Fruit fly (Drosophila melanogaster) whole organism, prepupa: ENCODE data around the gene Ilp1.

ENCODE experiments used
- Blimp-1 ChIP-seq: fragments of 200-800 bp; sonication (Bioruptor generic); optimal IDR thresholded peaks from 3 replicates; lab custom pipeline; 2017; ENCODE audit warnings: missing biosample characterization, missing genetic modification characterization, mild to moderate bottlenecking, moderate library complexity, missing genetic modification reagents
- CG10631 ChIP-seq: fragments of 200-800 bp; sonication (Bioruptor generic); optimal IDR thresholded peaks from 2 replicates; lab custom pipeline; 2016; ENCODE audit warnings: missing biosample characterization, missing genetic modification characterization
- CG10669 ChIP-seq: fragments of 200-800 bp; sonication (Bioruptor generic); optimal IDR thresholded peaks from 3 replicates; lab custom pipeline; 2018; ENCODE audit warnings: missing biosample characterization, mild to moderate bottlenecking, missing genetic modification characterization, moderate library complexity
- CG11294 ChIP-seq: fragments of 200-800 bp; sonication (Bioruptor generic); IDR thresholded peaks from 2 replicates; pipeline ENCODE4 v1.3.6; 2022; ENCODE audit warnings: missing biosample characterization, missing genetic modification characterization
- CG11902 ChIP-seq: fragments of 200-800 bp; sonication (Bioruptor generic); optimal IDR thresholded peaks from 3 replicates; lab custom pipeline; 2016; ENCODE audit warnings: missing biosample characterization, missing genetic modification characterization
- CG15336 ChIP-seq: fragments of 200-800 bp; sonication (Bioruptor generic); IDR thresholded peaks from 2 replicates; pipeline ENCODE4 v1.3.6; 2022; ENCODE audit warnings: missing biosample characterization, missing genetic modification characterization
- CG16779 ChIP-seq: fragments of 200-800 bp; sonication (Bioruptor generic); optimal IDR thresholded peaks from 3 replicates; lab custom pipeline; 2017; ENCODE audit warnings: missing biosample characterization, mild to moderate bottlenecking, missing genetic modification characterization
- CG3032 ChIP-seq: fragments of 200-800 bp; optimal IDR thresholded peaks from 2 replicates; lab custom pipeline; 2019; ENCODE audit warnings: missing biosample characterization, mild to moderate bottlenecking, missing genetic modification characterization, moderate library complexity
- CG31627 ChIP-seq: fragments of 200-800 bp; sonication (Bioruptor generic); optimal IDR thresholded peaks from 3 replicates; lab custom pipeline; 2016; ENCODE audit warnings: missing biosample characterization, missing genetic modification characterization
- CG34406 ChIP-seq: fragments of 200-800 bp; sonication (Bioruptor generic); optimal IDR thresholded peaks from 3 replicates; lab custom pipeline; 2016; ENCODE audit warnings: missing biosample characterization, missing genetic modification characterization
- CG3919 ChIP-seq: fragments of 200-800 bp; sonication (Bioruptor generic); optimal IDR thresholded peaks from 3 replicates; lab custom pipeline; 2016; ENCODE audit warnings: missing biosample characterization, missing genetic modification characterization
- CG4318 ChIP-seq: fragments of 200-800 bp; sonication (Bioruptor generic); optimal IDR thresholded peaks from 3 replicates; lab custom pipeline; 2017; ENCODE audit warnings: missing biosample characterization, mild to moderate bottlenecking, missing genetic modification characterization
- CG6163 ChIP-seq: fragments of 200-800 bp; sonication (Bioruptor generic); IDR thresholded peaks from 3 replicates; pipeline ENCODE4 v1.3.6; 2022; ENCODE audit warnings: missing biosample characterization, missing genetic modification characterization
- CG6792 ChIP-seq: fragments of 200-800 bp; sonication (Bioruptor generic); optimal IDR thresholded peaks from 3 replicates; lab custom pipeline; 2016; ENCODE audit warnings: missing biosample characterization, missing genetic modification characterization
- CG6808 ChIP-seq: fragments of 200-800 bp; sonication (Bioruptor generic); optimal IDR thresholded peaks from 3 replicates; lab custom pipeline; 2017; ENCODE audit warnings: missing biosample characterization, missing genetic modification characterization, mild to moderate bottlenecking, moderate library complexity, missing genetic modification reagents
- CG7368 ChIP-seq: fragments of 200-800 bp; sonication (Bioruptor generic); optimal IDR thresholded peaks from 3 replicates; lab custom pipeline; 2016; ENCODE audit warnings: missing biosample characterization, missing genetic modification characterization
- CG8319 ChIP-seq: fragments of 200-800 bp; sonication (Bioruptor generic); optimal IDR thresholded peaks from 3 replicates; lab custom pipeline; 2016; ENCODE audit warnings: missing biosample characterization, missing genetic modification characterization
- CG8632 ChIP-seq: fragments of 200-800 bp; sonication (Bioruptor generic); optimal IDR thresholded peaks from 3 replicates; lab custom pipeline; 2016; ENCODE audit warnings: missing biosample characterization, missing genetic modification characterization
- CG9139 ChIP-seq: fragments of 200-800 bp; sonication (Bioruptor generic); optimal IDR thresholded peaks from 3 replicates; lab custom pipeline; 2017; ENCODE audit warnings: missing biosample characterization, mild to moderate bottlenecking, missing genetic modification characterization
- Eip75B ChIP-seq: fragments of 200-800 bp; sonication (Bioruptor generic); optimal IDR thresholded peaks from 3 replicates; lab custom pipeline; 2016; ENCODE audit warnings: missing biosample characterization, missing genetic modification characterization
- Eip78C ChIP-seq: fragments of 200-800 bp; sonication (Bioruptor generic); peaks from one replicate; lab custom pipeline; 2016; ENCODE audit warnings: missing biosample characterization, missing genetic modification characterization
- Ets21C ChIP-seq: fragments of 200-800 bp; sonication (Bioruptor generic); optimal IDR thresholded peaks from 3 replicates; lab custom pipeline; 2016; ENCODE audit warnings: missing biosample characterization, missing genetic modification characterization
- Ets96B ChIP-seq: fragments of 200-800 bp; optimal IDR thresholded peaks from 2 replicates; lab custom pipeline; 2019; ENCODE audit warnings: missing biosample characterization, mild to moderate bottlenecking, missing genetic modification characterization, moderate library complexity
- Gug ChIP-seq: fragments of 200-800 bp; sonication (Bioruptor generic); IDR thresholded peaks from 2 replicates; pipeline ENCODE4 v1.3.6; 2022; ENCODE audit warnings: missing biosample characterization, missing genetic modification characterization
- Hr38 ChIP-seq: sonication (Bioruptor generic); optimal IDR thresholded peaks from 2 replicates; lab custom pipeline; 2016; ENCODE audit warnings: missing biosample characterization, missing genetic modification characterization
- Hr39 ChIP-seq: fragments of 200-800 bp; sonication (Bioruptor generic); optimal IDR thresholded peaks from 2 replicates; lab custom pipeline; 2016; ENCODE audit warnings: missing biosample characterization, missing genetic modification characterization
- Hr4 ChIP-seq: fragments of 200-800 bp; sonication (Bioruptor generic); optimal IDR thresholded peaks from 3 replicates; lab custom pipeline; 2016; ENCODE audit warnings: missing biosample characterization, missing genetic modification characterization
- Lpt ChIP-seq: fragments of 200-800 bp; sonication (Bioruptor generic); optimal IDR thresholded peaks from 3 replicates; lab custom pipeline; 2016; ENCODE audit warnings: missing biosample characterization, missing genetic modification characterization
- OdsH ChIP-seq: fragments of 200-800 bp; sonication (Bioruptor generic); optimal IDR thresholded peaks from 3 replicates; lab custom pipeline; 2016; ENCODE audit warnings: missing biosample characterization, missing genetic modification characterization
- Smox ChIP-seq: fragments of 200-800 bp; sonication (Bioruptor generic); optimal IDR thresholded peaks from 3 replicates; lab custom pipeline; 2016; ENCODE audit warnings: missing biosample characterization, missing genetic modification characterization
- Sox102F ChIP-seq: fragments of 200-800 bp; sonication (Bioruptor generic); optimal IDR thresholded peaks from 2 replicates; lab custom pipeline; 2016; ENCODE audit warnings: missing biosample characterization, mild to moderate bottlenecking, missing genetic modification characterization
- Sox14 ChIP-seq: fragments of 200-800 bp; sonication (Bioruptor generic); optimal IDR thresholded peaks from 3 replicates; lab custom pipeline; 2016; ENCODE audit warnings: missing biosample characterization, missing genetic modification characterization
- achi ChIP-seq: fragments of 200-800 bp; sonication (Bioruptor generic); optimal IDR thresholded peaks from 3 replicates; lab custom pipeline; 2016; ENCODE audit warnings: missing biosample characterization, missing genetic modification characterization
- acj6 ChIP-seq: fragments of 200-800 bp; sonication (Bioruptor generic); optimal IDR thresholded peaks from 3 replicates; lab custom pipeline; 2016; ENCODE audit warnings: missing biosample characterization, missing genetic modification characterization
- cyc ChIP-seq: fragments of 200-800 bp; sonication (Bioruptor generic); optimal IDR thresholded peaks from 3 replicates; lab custom pipeline; 2016; ENCODE audit warnings: missing biosample characterization, missing genetic modification characterization
- dac ChIP-seq: fragments of 200-800 bp; sonication (Bioruptor generic); optimal IDR thresholded peaks from 2 replicates; lab custom pipeline; 2017; ENCODE audit warnings: missing biosample characterization, mild to moderate bottlenecking, missing genetic modification characterization
- eg ChIP-seq: fragments of 200-800 bp; sonication (Bioruptor generic); IDR thresholded peaks from 3 replicates; pipeline ENCODE4 v1.3.6; 2022; ENCODE audit warnings: missing biosample characterization, missing genetic modification characterization
- esn ChIP-seq: fragments of 200-800 bp; sonication (Bioruptor generic); optimal IDR thresholded peaks from 2 replicates; lab custom pipeline; 2016; ENCODE audit warnings: missing biosample characterization, mild to moderate bottlenecking, missing genetic modification characterization, moderate library complexity
- fkh ChIP-seq: fragments of 200-800 bp; sonication (Bioruptor generic); optimal IDR thresholded peaks from 3 replicates; lab custom pipeline; 2017; ENCODE audit warnings: missing biosample characterization, mild to moderate bottlenecking, missing genetic modification characterization, moderate library complexity
- lz ChIP-seq: fragments of 200-800 bp; sonication (Bioruptor generic); optimal IDR thresholded peaks from 3 replicates; lab custom pipeline; 2016; ENCODE audit warnings: missing biosample characterization, missing genetic modification characterization
- net ChIP-seq: fragments of 200-800 bp; sonication (Bioruptor generic); optimal IDR thresholded peaks from 3 replicates; lab custom pipeline; 2016; ENCODE audit warnings: missing biosample characterization, missing genetic modification characterization
- salr ChIP-seq, 2 experiments: fragments of 200-800 bp; sonication (Bioruptor generic); optimal IDR thresholded peaks; 3 replicates each; lab custom pipeline; 2016 to 2018; ENCODE audit warnings: missing biosample characterization in 2 of 2, missing genetic modification characterization in 2 of 2, mild to moderate bottlenecking in 1 of 2
- spab ChIP-seq: fragments of 200-800 bp; sonication (Bioruptor generic); optimal IDR thresholded peaks from 2 replicates; lab custom pipeline; 2017; ENCODE audit warnings: missing biosample characterization, mild to moderate bottlenecking, missing genetic modification characterization, missing genetic modification reagents
- ss ChIP-seq, 2 experiments: fragments of 200-800 bp; sonication (Bioruptor generic); optimal IDR thresholded peaks; 2 replicates in 1 of 2; 3 replicates in 1 of 2; lab custom pipeline; 2017 to 2018; ENCODE audit warnings: mild to moderate bottlenecking in 2 of 2, missing biosample characterization in 2 of 2, missing genetic modification characterization in 2 of 2, moderate library complexity in 1 of 2
- svp ChIP-seq: fragments of 200-800 bp; sonication (Bioruptor generic); peaks from one replicate; lab custom pipeline; 2016; ENCODE audit warnings: missing biosample characterization, missing genetic modification characterization
- topi ChIP-seq: fragments of 200-800 bp; sonication (Bioruptor generic); optimal IDR thresholded peaks from 3 replicates; lab custom pipeline; 2016; ENCODE audit warnings: missing biosample characterization, missing genetic modification characterization
- vri ChIP-seq: fragments of 200-800 bp; sonication (Bioruptor generic); optimal IDR thresholded peaks from 3 replicates; lab custom pipeline; 2016; ENCODE audit warnings: missing biosample characterization, mild to moderate bottlenecking, missing genetic modification characterization

Gene Ilp1

dm6 chr3L:9846577-9847342, 48.5 kb downstream of the Ilp1 start (continued):
- no peak for TF ChIP-seq CG11294 (GFP tag; lab: Robert Waterston, UW)
- no peak for TF ChIP-seq Lpt
- peak; percentile 41 for TF ChIP-seq Ets96B (tag; lab: Kevin White, UChicago)
- peak; percentile 17 for TF ChIP-seq Eip78C (GFP tag; lab: Kevin White, UChicago)
- no peak for TF ChIP-seq net (GFP tag; lab: Kevin White, UChicago)
- peak; percentile 73 for TF ChIP-seq svp (GFP tag; lab: Kevin White, UChicago)
- TF ChIP-seq CG6163 (GFP tag; lab: Robert Waterston, UW) = peak; percentile 59; the same call in 2 of the 3 replicates
- no peak for TF ChIP-seq CG34406 (GFP tag; lab: Kevin White, UChicago)
- TF ChIP-seq CG4318 = no peak
- no peak for TF ChIP-seq salr (GFP tag; optimal IDR thresholded peaks at IDR 0.05; lab: Kevin White, UChicago)
- TF ChIP-seq acj6 = no peak
- TF ChIP-seq CG9139 (GFP tag; lab: Kevin White, UChicago) = no peak
- no peak for TF ChIP-seq topi (GFP tag; lab: Kevin White, UChicago)
- TF ChIP-seq CG8632 = no peak
- TF ChIP-seq CG10669 (GFP tag; lab: Kevin White, UChicago) = no peak
- TF ChIP-seq CG7368 (GFP tag; lab: Kevin White, UChicago) = no peak
- TF ChIP-seq CG31627 (GFP tag; lab: Kevin White, UChicago) = no peak
- 0 out of 3 replicates have a peak, but pooled peaks have one; percentile 34 for TF ChIP-seq eg (GFP tag; lab: Robert Waterston, UW)
- peak; percentile 22 for TF ChIP-seq CG3032 (tag; lab: Kevin White, UChicago)
- TF ChIP-seq CG11902 (GFP tag; lab: Kevin White, UChicago) = no peak

- no peak for TF ChIP-seq CG9139 (GFP tag; lab: Kevin White, UChicago)
- peak; percentile 58 for TF ChIP-seq esn (GFP tag; lab: Kevin White, UChicago)
- TF ChIP-seq CG10631 (GFP tag; lab: Kevin White, UChicago) = no peak
- TF ChIP-seq CG6808 = no peak
- TF ChIP-seq spab (GFP tag; lab: Kevin White, UChicago) = no peak
- 0 out of 2 replicates have a peak, but pooled peaks have one; percentile 12 for TF ChIP-seq CG15336 (GFP tag; lab: Robert Waterston, UW)
- TF ChIP-seq fkh (GFP tag; lab: Kevin White, UChicago) = no peak
- peak; percentile 69 for TF ChIP-seq Eip78C (GFP tag; lab: Kevin White, UChicago)
- no peak for TF ChIP-seq dac (GFP tag; lab: Kevin White, UChicago)
- no peak for TF ChIP-seq CG8319 (GFP tag; lab: Kevin White, UChicago)
- TF ChIP-seq Sox102F (GFP tag; lab: Kevin White, UChicago) = no peak
- TF ChIP-seq CG7368 (GFP tag; lab: Kevin White, UChicago) = no peak
- TF ChIP-seq Hr4 (GFP tag; lab: Kevin White, UChicago) = peak; percentile 35
- TF ChIP-seq eg (GFP tag; lab: Robert Waterston, UW) = 0 out of 3 replicates have a peak, but pooled peaks have one; percentile 30
- no peak for TF ChIP-seq Gug (GFP tag; lab: Robert Waterston, UW)
- TF ChIP-seq Ets21C (GFP tag; lab: Kevin White, UChicago) = peak; percentile 22
- TF ChIP-seq topi (GFP tag; lab: Kevin White, UChicago) = peak; percentile 41
- TF ChIP-seq Blimp-1 = peak; percentile 12
- TF ChIP-seq Hr39 (GFP tag; lab: Kevin White, UChicago) = peak; percentile 66
- no peak for TF ChIP-seq Eip75B (GFP tag; lab: Kevin White, UChicago)
- TF ChIP-seq CG3919 (GFP tag; lab: Kevin White, UChicago) = peak; percentile 4
- TF ChIP-seq cyc (GFP tag; lab: Kevin White, UChicago) = peak; percentile 62
- no peak for TF ChIP-seq achi (GFP tag; lab: Kevin White, UChicago)
- TF ChIP-seq svp (GFP tag; lab: Kevin White, UChicago) = peak; percentile 47
- TF ChIP-seq vri = peak; percentile 86
- TF ChIP-seq CG6792 (GFP tag; lab: Kevin White, UChicago) = no peak
- TF ChIP-seq acj6 = no peak
- peak; percentile 48 for TF ChIP-seq lz (GFP tag; lab: Kevin White, UChicago)
- no peak for TF ChIP-seq ss (GFP tag; optimal IDR thresholded peaks at IDR 0.05; lab: Kevin White, UChicago)
- no peak for TF ChIP-seq Smox (GFP tag; lab: Kevin White, UChicago)
- no peak for TF ChIP-seq Lpt
- TF ChIP-seq OdsH (GFP tag; lab: Kevin White, UChicago) = peak; percentile 2
- no peak for TF ChIP-seq Hr38 (GFP tag; lab: Kevin White, UChicago)
- no peak for TF ChIP-seq salr (GFP tag; optimal IDR thresholded peaks at IDR 0.05; lab: Kevin White, UChicago)
- TF ChIP-seq CG31627 (GFP tag; lab: Kevin White, UChicago) = peak; percentile 48
- TF ChIP-seq Sox14 (GFP tag; lab: Kevin White, UChicago) = no peak
- no peak for TF ChIP-seq CG16779 (tag; lab: Kevin White, UChicago)
- no peak for TF ChIP-seq Ets96B (tag; lab: Kevin White, UChicago)
- no peak for TF ChIP-seq CG11902 (GFP tag; lab: Kevin White, UChicago)
Measured at dm6 chr3L:9847420-9847977, 49.3 kb downstream of the Ilp1 start.
